Worm (Caenorhabditis elegans) whole organism, young adult: ENCODE data around the gene chil-19.

ENCODE experiments used
- F33H1.4 ChIP-seq: fragments of 200-800 bp; sonication (Bioruptor generic); IDR thresholded peaks from 2 replicates; pipeline ENCODE4 v1.3.6; 2022; ENCODE audit warnings: missing genetic modification reagents, missing genetic modification characterization, missing compliant biosample characterization
- F57A8.1 ChIP-seq: fragments of 200-800 bp; sonication (Bioruptor generic); optimal IDR thresholded peaks from 2 replicates; lab custom pipeline; 2018; ENCODE audit warnings: mild to moderate bottlenecking, missing genetic modification characterization, moderate library complexity, missing compliant biosample characterization
- K12H6.12 ChIP-seq: fragments of 200-800 bp; sonication (Bioruptor generic); optimal IDR thresholded peaks from 2 replicates; lab custom pipeline; 2018; ENCODE audit warnings: mild to moderate bottlenecking, missing genetic modification characterization, missing compliant biosample characterization
- ceh-40 ChIP-seq: fragments of 200-800 bp; sonication (Bioruptor generic); IDR thresholded peaks from 2 replicates; pipeline ENCODE4 v1.3.6; 2022; ENCODE audit warnings: missing genetic modification characterization, missing compliant biosample characterization
- ceh-58 ChIP-seq: fragments of 200-800 bp; sonication (Bioruptor generic); IDR thresholded peaks from 2 replicates; pipeline ENCODE4 v1.3.6; 2022; ENCODE audit warnings: missing genetic modification characterization, missing compliant biosample characterization
- lin-35 ChIP-seq, 3 experiments: fragments of 150-350 bp in 2 of 3; sonication (generic microtip) in 1 of 3; optimal IDR thresholded peaks; 2 replicates each; lab custom pipeline; 2014 to 2018; ENCODE audit warnings: missing biosample characterization in 3 of 3, missing genetic modification characterization in 3 of 3, missing genetic modification reagents in 3 of 3
- nfya-2 ChIP-seq: fragments of 200-800 bp; sonication (Bioruptor generic); IDR thresholded peaks from 2 replicates; pipeline ENCODE4 v1.3.6; 2022; ENCODE audit warnings: missing genetic modification reagents, missing genetic modification characterization, missing compliant biosample characterization
- nhr-179 ChIP-seq: sonication (generic microtip); optimal IDR thresholded peaks from 2 replicates; lab custom pipeline; 2016; ENCODE audit warnings: mild to moderate bottlenecking, missing genetic modification characterization, missing compliant biosample characterization
- rcor-1 ChIP-seq: fragments of 200-800 bp; sonication (Bioruptor generic); IDR thresholded peaks from 2 replicates; pipeline ENCODE4 v1.3.6; 2022; ENCODE audit warnings: missing genetic modification reagents, missing genetic modification characterization, missing compliant biosample characterization
- rec-8 ChIP-seq, 2 experiments: sonication (generic microtip); optimal IDR thresholded peaks; 2 replicates each; lab custom pipeline; 2016; ENCODE audit warnings: mild to moderate bottlenecking in 2 of 2, missing genetic modification characterization in 2 of 2, missing genetic modification reagents in 2 of 2, missing genotype in 2 of 2, missing biosample characterization in 1 of 2, missing compliant biosample characterization in 1 of 2, moderate library complexity in 1 of 2
- repo-1 ChIP-seq: sonication (generic microtip); optimal IDR thresholded peaks from 2 replicates; lab custom pipeline; 2017; ENCODE audit warnings: mild to moderate bottlenecking, missing genetic modification characterization, missing compliant biosample characterization
- snpc-4 ChIP-seq, 5 experiments: fragments of 150-350 bp in 1 of 5; sonication (generic microtip) in 4 of 5; optimal IDR thresholded peaks; 2 replicates each; lab custom pipeline; 2014 to 2018; ENCODE audit warnings: missing genetic modification characterization in 5 of 5, missing biosample characterization in 3 of 5, antibody characterized with exemption in 2 of 5, mild to moderate bottlenecking in 2 of 5, missing compliant biosample characterization in 2 of 5, missing genotype in 2 of 5, moderate library complexity in 2 of 5, missing genetic modification reagents in 1 of 5
- somi-1 ChIP-seq: fragments of 200-800 bp; sonication (Bioruptor generic); optimal IDR thresholded peaks from 2 replicates; lab custom pipeline; 2018; ENCODE audit warnings: mild to moderate bottlenecking, missing genetic modification characterization, missing compliant biosample characterization

- TF ChIP-seq nhr-179 (tag; lab: Kevin White, UChicago) (no peak), K12H6.12 (tag; lab: Kevin White, UChicago) (no peak), ceh-58 (GFP tag; lab: Robert Waterston, UW) (no peak), rcor-1 (peak; percentile 33; the same call in 1 of the 2 replicates), repo-1 (tag; lab: Kevin White, UChicago) (no peak), somi-1 (GFP tag; lab: Kevin White, UChicago) (no peak), nfya-2 (GFP tag; lab: Robert Waterston, UW) (no peak), ceh-40 (GFP tag; lab: Robert Waterston, UW) (no peak), F33H1.4 (GFP tag; lab: Robert Waterston, UW) (peak; percentile 52), F57A8.1 (GFP tag; lab: Kevin White, UChicago) (no peak), lin-35 (GFP tag; optimal IDR thresholded peaks at IDR 0.05; lab: Kevin White, UChicago) (peak in 1 of 3 experiments; percentile 36), rec-8 (tag; optimal IDR thresholded peaks at IDR 0.05; lab: Kevin White, UChicago) (no peak), snpc-4 (GFP tag; optimal IDR thresholded peaks at IDR 0.05; lab: Kevin White, UChicago) (no peak), snpc-4 (tag; optimal IDR thresholded peaks at IDR 0.05; lab: Kevin White, UChicago) (peak in 1 of 4 experiments; percentile 21)
Measured at ce11 chrII:9416381-9417276, 37.6 kb downstream of the chil-19 start, which contains the start of the genes gss-1 and chch-3.
